Worm (Caenorhabditis elegans) whole organism, L2 larva: ENCODE results near the gene R12B2.2.
A peak's percentile ranks its signal among the peaks of the same experiment; 100 is the strongest.

ENCODE experiments used
- C34F6.9 ChIP-seq: fragments of 150-350 bp; optimal IDR thresholded peaks from 2 replicates; lab custom pipeline; 2014; ENCODE audit warnings: missing biosample characterization, missing genetic modification characterization
- F13H6.1 ChIP-seq: sonication (generic microtip); optimal IDR thresholded peaks from 2 replicates; lab custom pipeline; 2016; ENCODE audit warnings: missing genetic modification characterization, missing compliant biosample characterization
- R02D3.7 ChIP-seq: fragments of 150-350 bp; optimal IDR thresholded peaks from 2 replicates; lab custom pipeline; 2014; ENCODE audit warnings: missing biosample characterization, missing genetic modification characterization
- Y55F3AM.14 ChIP-seq: fragments of 200-800 bp; sonication (Bioruptor generic); optimal IDR thresholded peaks from 2 replicates; lab custom pipeline; 2018; ENCODE audit warnings: mild to moderate bottlenecking, missing genetic modification characterization, missing compliant biosample characterization
- ZK546.5 ChIP-seq: sonication (generic microtip); optimal IDR thresholded peaks from 2 replicates; lab custom pipeline; 2017; ENCODE audit warnings: missing biosample characterization, missing genetic modification characterization
- alr-1 ChIP-seq: fragments of 150-350 bp; optimal IDR thresholded peaks from 2 replicates; lab custom pipeline; 2014; ENCODE audit warnings: missing biosample characterization, missing genetic modification characterization
- aly-2 ChIP-seq: fragments of 150-350 bp; optimal IDR thresholded peaks from 2 replicates; lab custom pipeline; 2014; ENCODE audit warnings: missing biosample characterization, missing genetic modification characterization
- ama-1 ChIP-seq: fragments of 150-350 bp; optimal IDR thresholded peaks from 2 replicates; lab custom pipeline; 2018; ENCODE audit warnings: inconsistent platforms
- blmp-1 ChIP-seq: sonication (generic microtip); optimal IDR thresholded peaks from 2 replicates; lab custom pipeline; 2017; ENCODE audit warnings: missing genetic modification characterization, mild to moderate bottlenecking, missing compliant biosample characterization, antibody characterized with exemption, moderate library complexity; ENCODE audit not compliant: insufficient read depth
- ceh-16 ChIP-seq: fragments of 150-350 bp; optimal IDR thresholded peaks from 2 replicates; lab custom pipeline; 2014; ENCODE audit warnings: missing biosample characterization, missing genetic modification characterization
- ceh-82 ChIP-seq: fragments of 150-350 bp; optimal IDR thresholded peaks from 2 replicates; lab custom pipeline; 2014; ENCODE audit warnings: missing biosample characterization, missing genetic modification characterization
- crh-2 ChIP-seq: sonication (generic microtip); optimal IDR thresholded peaks from 2 replicates; lab custom pipeline; 2017; ENCODE audit warnings: missing biosample characterization, missing genetic modification characterization
- dmd-4 ChIP-seq: sonication (generic microtip); optimal IDR thresholded peaks from 2 replicates; lab custom pipeline; 2017; ENCODE audit warnings: missing biosample characterization, missing genetic modification characterization
- egl-27 ChIP-seq: sonication (generic microtip); optimal IDR thresholded peaks from 3 replicates; lab custom pipeline; 2017; ENCODE audit warnings: missing biosample characterization, missing genetic modification reagents, missing genetic modification characterization
- elt-1 ChIP-seq: fragments of 150-350 bp; optimal IDR thresholded peaks from 2 replicates; lab custom pipeline; 2014; ENCODE audit warnings: missing biosample characterization, missing genetic modification characterization
- elt-3 ChIP-seq: sonication (generic microtip); optimal IDR thresholded peaks from 2 replicates; lab custom pipeline; 2017; ENCODE audit warnings: missing biosample characterization, missing genetic modification characterization
- fos-1 ChIP-seq: fragments of 150-350 bp; optimal IDR thresholded peaks from 2 replicates; lab custom pipeline; 2014; ENCODE audit warnings: missing biosample characterization, missing genetic modification characterization
- gmeb-1 ChIP-seq: fragments of 150-350 bp; optimal IDR thresholded peaks from 2 replicates; lab custom pipeline; 2014; ENCODE audit warnings: missing biosample characterization, missing genetic modification characterization
- lin-11 ChIP-seq: fragments of 150-350 bp; sonication (generic microtip); optimal IDR thresholded peaks from 2 replicates; lab custom pipeline; 2014; ENCODE audit warnings: missing biosample characterization, missing genetic modification characterization, inconsistent platforms, mixed read lengths
- lin-13 ChIP-seq: fragments of 150-350 bp; optimal IDR thresholded peaks from 2 replicates; lab custom pipeline; 2014; ENCODE audit warnings: missing biosample characterization, missing genetic modification reagents, missing genetic modification characterization
- lin-39 ChIP-seq: fragments of 150-350 bp; optimal IDR thresholded peaks from 2 replicates; lab custom pipeline; 2014; ENCODE audit warnings: missing biosample characterization, missing genetic modification reagents, missing genetic modification characterization
- lsy-2 ChIP-seq, 2 experiments: fragments of 150-350 bp in 1 of 2; sonication (generic microtip) in 1 of 2; optimal IDR thresholded peaks; 2 replicates each; lab custom pipeline; 2014 to 2017; ENCODE audit warnings: missing biosample characterization in 2 of 2, missing genetic modification characterization in 2 of 2
- mab-5 ChIP-seq: fragments of 150-350 bp; optimal IDR thresholded peaks from 2 replicates; lab custom pipeline; 2014; ENCODE audit warnings: missing biosample characterization, missing genetic modification characterization
- mbf-1 ChIP-seq: sonication (generic microtip); optimal IDR thresholded peaks from 2 replicates; lab custom pipeline; 2017; ENCODE audit warnings: missing biosample characterization, missing genetic modification characterization
- mdl-1 ChIP-seq, 2 experiments: fragments of 150-350 bp in 1 of 2; sonication (generic microtip) in 1 of 2; optimal IDR thresholded peaks; 2 replicates each; lab custom pipeline; 2017; ENCODE audit warnings: missing biosample characterization in 2 of 2, missing genetic modification characterization in 2 of 2
- nhr-10 ChIP-seq: sonication (generic microtip); optimal IDR thresholded peaks from 2 replicates; lab custom pipeline; 2017; ENCODE audit warnings: missing biosample characterization, missing genetic modification characterization
- nhr-11 ChIP-seq: fragments of 150-350 bp; optimal IDR thresholded peaks from 2 replicates; lab custom pipeline; 2014; ENCODE audit warnings: missing biosample characterization, missing genetic modification characterization
- nhr-12 ChIP-seq: fragments of 150-350 bp; optimal IDR thresholded peaks from 2 replicates; lab custom pipeline; 2014; ENCODE audit warnings: missing biosample characterization, missing genetic modification characterization
- nhr-129 ChIP-seq: fragments of 150-350 bp; optimal IDR thresholded peaks from 2 replicates; lab custom pipeline; 2014; ENCODE audit warnings: missing biosample characterization, missing genetic modification characterization
- nhr-21 ChIP-seq: fragments of 150-350 bp; optimal IDR thresholded peaks from 2 replicates; lab custom pipeline; 2014; ENCODE audit warnings: missing biosample characterization, missing genetic modification characterization
- nhr-23 ChIP-seq: fragments of 150-350 bp; optimal IDR thresholded peaks from 2 replicates; lab custom pipeline; 2014; ENCODE audit warnings: missing biosample characterization, missing genetic modification reagents, missing genetic modification characterization
- nhr-237 ChIP-seq: fragments of 150-350 bp; optimal IDR thresholded peaks from 2 replicates; lab custom pipeline; 2014; ENCODE audit warnings: missing biosample characterization, missing genetic modification characterization
- nhr-25 ChIP-seq: fragments of 150-350 bp; sonication (generic microtip); optimal IDR thresholded peaks from 3 replicates; lab custom pipeline; 2014; ENCODE audit warnings: missing biosample characterization, missing genetic modification characterization
- nhr-6 ChIP-seq: fragments of 150-350 bp; optimal IDR thresholded peaks from 2 replicates; lab custom pipeline; 2014; ENCODE audit warnings: missing biosample characterization, missing genetic modification characterization
- nhr-77 ChIP-seq: fragments of 150-350 bp; optimal IDR thresholded peaks from 2 replicates; lab custom pipeline; 2014; ENCODE audit warnings: missing biosample characterization, missing genetic modification characterization
- peb-1 ChIP-seq: fragments of 150-350 bp; optimal IDR thresholded peaks from 2 replicates; lab custom pipeline; 2014; ENCODE audit warnings: missing biosample characterization, missing genetic modification characterization
- sem-4 ChIP-seq: fragments of 150-350 bp; optimal IDR thresholded peaks from 2 replicates; lab custom pipeline; 2014; ENCODE audit warnings: missing biosample characterization, missing genetic modification reagents, missing genetic modification characterization
- skn-1 ChIP-seq: sonication (generic microtip); optimal IDR thresholded peaks from 2 replicates; lab custom pipeline; 2017; ENCODE audit warnings: missing biosample characterization, missing genetic modification characterization
- sma-3 ChIP-seq: sonication (generic microtip); optimal IDR thresholded peaks from 2 replicates; lab custom pipeline; 2016; ENCODE audit warnings: missing genetic modification reagents, missing genetic modification characterization, missing compliant biosample characterization
- sma-9 ChIP-seq, 2 experiments: fragments of 150-350 bp in 1 of 2; sonication (generic microtip) in 1 of 2; optimal IDR thresholded peaks; 2 replicates each; lab custom pipeline; 2014 to 2016; ENCODE audit warnings: missing genetic modification characterization in 2 of 2, mild to moderate bottlenecking in 1 of 2, missing biosample characterization in 1 of 2, missing compliant biosample characterization in 1 of 2, missing genetic modification reagents in 1 of 2, moderate library complexity in 1 of 2
- snpc-4 ChIP-seq: fragments of 150-350 bp; optimal IDR thresholded peaks from 2 replicates; lab custom pipeline; 2014; ENCODE audit warnings: missing biosample characterization, missing genetic modification characterization
- unc-39 ChIP-seq: fragments of 150-350 bp; optimal IDR thresholded peaks from 2 replicates; lab custom pipeline; 2014; ENCODE audit warnings: missing biosample characterization, missing genetic modification characterization
- unc-55 ChIP-seq: fragments of 150-350 bp; sonication (generic microtip); optimal IDR thresholded peaks from 3 replicates; lab custom pipeline; 2014; ENCODE audit warnings: missing biosample characterization, missing genetic modification reagents, missing genetic modification characterization
- unc-62 ChIP-seq: fragments of 150-350 bp; optimal IDR thresholded peaks from 2 replicates; lab custom pipeline; 2014; ENCODE audit warnings: missing biosample characterization, missing genetic modification reagents, missing genetic modification characterization
- zag-1 ChIP-seq: fragments of 150-350 bp; optimal IDR thresholded peaks from 2 replicates; lab custom pipeline; 2014; ENCODE audit warnings: missing biosample characterization, missing genetic modification characterization
- ztf-1 ChIP-seq: fragments of 200-800 bp; sonication (Bioruptor generic); conservative IDR thresholded peaks from 2 replicates; pipeline ENCODE4 v1.3.6; 2022; ENCODE audit warnings: missing genetic modification characterization, missing compliant biosample characterization
- ztf-11 ChIP-seq: sonication (generic microtip); optimal IDR thresholded peaks from 2 replicates; lab custom pipeline; 2017; ENCODE audit warnings: missing biosample characterization, missing genetic modification characterization
- ztf-4 ChIP-seq: fragments of 150-350 bp; optimal IDR thresholded peaks from 2 replicates; lab custom pipeline; 2014; ENCODE audit warnings: missing biosample characterization, missing genetic modification characterization

R12B2.2 gene

ce11 chrIII:5836816-5837215 is 30.0 kb downstream of the R12B2.2 start, which contains the start of gene W04D12.1 (continued):
- no peak for TF ChIP-seq ztf-4 (tag; lab: Kevin White, UChicago)
- no peak for TF ChIP-seq nhr-237

DNA sequence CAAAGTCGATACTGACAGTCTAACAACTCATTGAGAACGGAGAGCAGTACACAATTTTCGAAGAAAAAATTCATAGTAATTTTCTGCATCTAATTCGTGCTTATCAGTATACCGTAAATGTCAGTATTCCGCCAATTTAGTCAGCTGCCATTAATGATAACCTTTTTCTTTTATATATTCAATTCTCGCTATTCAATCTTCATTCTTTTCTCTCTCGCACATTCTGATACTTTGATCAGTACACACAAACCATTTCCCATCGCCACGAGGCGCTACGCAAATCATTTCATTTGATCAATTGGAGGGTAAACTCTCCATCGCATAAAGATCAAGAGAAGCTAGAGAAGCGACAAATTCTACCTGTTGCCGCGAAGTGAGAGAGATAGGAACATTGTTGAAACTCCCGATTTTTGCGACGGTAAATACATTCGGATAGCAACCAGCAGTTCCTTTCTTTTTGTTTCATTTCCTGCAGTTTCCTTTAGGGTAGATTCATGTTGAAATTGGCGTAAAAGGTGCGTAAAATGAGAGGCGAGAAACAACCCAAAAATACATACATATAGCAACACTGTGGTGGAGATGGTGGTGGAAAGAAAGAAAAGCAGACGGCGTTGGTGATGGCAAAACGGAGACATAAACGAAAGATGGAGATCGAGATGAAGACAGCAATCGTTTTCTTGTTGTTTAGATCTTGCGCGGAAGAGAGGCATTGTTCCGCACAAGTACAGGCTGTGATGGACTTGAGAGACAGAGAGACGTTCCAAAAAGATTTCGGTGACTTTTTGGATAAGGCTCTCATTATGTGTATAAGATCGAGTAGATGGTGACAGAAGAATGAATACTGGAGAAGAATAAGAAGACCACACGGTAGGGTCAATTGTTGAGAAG is 31.6 kb downstream of the R12B2.2 start:
- TF ChIP-seq elt-3 (tag; lab: Kevin White, UChicago) (no peak), lsy-2 (tag; optimal IDR thresholded peaks at IDR 0.05; lab: Kevin White, UChicago) (peak in 1 of 2 experiments; percentile 58), blmp-1 (tag; lab: Kevin White, UChicago) (peak; percentile 36), nhr-12 (tag; lab: Kevin White, UChicago) (no peak), mab-5 (tag; lab: Kevin White, UChicago) (no peak), alr-1 (tag; lab: Kevin White, UChicago) (no peak), gmeb-1 (tag; lab: Kevin White, UChicago) (peak; percentile 53), F13H6.1 (tag; lab: Kevin White, UChicago) (peak; percentile 69), skn-1 (tag; lab: Kevin White, UChicago) (no peak), nhr-25 (tag; lab: Kevin White, UChicago) (peak; percentile 54), ztf-4 (tag; lab: Kevin White, UChicago) (peak; percentile 24), sem-4 (tag; lab: Kevin White, UChicago) (no peak), R02D3.7 (no peak), lin-11 (tag; lab: Kevin White, UChicago) (no peak), aly-2 (no peak), peb-1 (tag; lab: Kevin White, UChicago) (no peak), ztf-1 (GFP tag; lab: Robert Waterston, UW) (no peak), C34F6.9 (tag; lab: Kevin White, UChicago) (no peak), ZK546.5 (tag; lab: Kevin White, UChicago) (no peak), nhr-6 (tag; lab: Kevin White, UChicago) (no peak), nhr-129 (tag; lab: Kevin White, UChicago) (peak; percentile 62), unc-62 (GFP tag; lab: Kevin White, UChicago) (no peak), zag-1 (tag; lab: Kevin White, UChicago) (no peak), nhr-23 (tag; lab: Kevin White, UChicago) (no peak), egl-27 (tag; lab: Kevin White, UChicago) (peak; percentile 72), elt-1 (tag; lab: Kevin White, UChicago) (peak; percentile 96), sma-3 (GFP tag; lab: Kevin White, UChicago) (peak; percentile 71), lin-13 (GFP tag; lab: Kevin White, UChicago) (no peak), mdl-1 (tag; optimal IDR thresholded peaks at IDR 0.05; lab: Kevin White, UChicago) (peak; percentile 60 to 72), snpc-4 (tag; lab: Kevin White, UChicago) (no peak), nhr-77 (tag; lab: Kevin White, UChicago) (no peak), sma-9 (GFP tag; optimal IDR thresholded peaks at IDR 0.05; lab: Kevin White, UChicago) (peak; percentile 89), sma-9 (tag; optimal IDR thresholded peaks at IDR 0.05; lab: Kevin White, UChicago) (no peak), nhr-10 (tag; lab: Kevin White, UChicago) (no peak), ztf-11 (no peak), fos-1 (tag; lab: Kevin White, UChicago) (peak; percentile 95), nhr-21 (tag; lab: Kevin White, UChicago) (peak; percentile 73), ceh-16 (tag; lab: Kevin White, UChicago) (peak; percentile 9), unc-55 (no peak), unc-39 (tag; lab: Kevin White, UChicago) (no peak), lin-39 (tag; lab: Kevin White, UChicago) (no peak), dmd-4 (tag; lab: Kevin White, UChicago) (no peak), nhr-237 (no peak), nhr-11 (tag; lab: Kevin White, UChicago) (no peak), ama-1 (peak; percentile 73), crh-2 (tag; lab: Kevin White, UChicago) (peak; percentile 92), ceh-82 (tag; lab: Kevin White, UChicago) (no peak), Y55F3AM.14 (no peak), mbf-1 (tag; lab: Kevin White, UChicago) (no peak)
